Fruit fly (Drosophila melanogaster) whole organism, embryonic: Measurements from ENCODE around the gene Ankrd49.

Experiments
- B-H2 ChIP-seq: fragments of 200-800 bp; sonication (Bioruptor generic); optimal IDR thresholded peaks from 2 replicates; lab custom pipeline; 2018; ENCODE audit warnings: missing biosample characterization, mild to moderate bottlenecking, missing genetic modification characterization
- CG10147 ChIP-seq: fragments of 200-800 bp; sonication (Bioruptor generic); optimal IDR thresholded peaks from 2 replicates; lab custom pipeline; 2019; ENCODE audit warnings: missing biosample characterization, mild to moderate bottlenecking, missing genetic modification characterization, moderate library complexity
- CG10959 ChIP-seq: fragments of 200-800 bp; sonication (Bioruptor generic); IDR thresholded peaks from 2 replicates; pipeline ENCODE4 v1.3.6; 2022; ENCODE audit warnings: missing biosample characterization, missing genetic modification characterization
- CG12219 ChIP-seq: fragments of 200-800 bp; sonication (Bioruptor generic); optimal IDR thresholded peaks from 3 replicates; lab custom pipeline; 2018; ENCODE audit warnings: missing biosample characterization, mild to moderate bottlenecking, missing genetic modification characterization
- CG13894 ChIP-seq: fragments of 200-800 bp; sonication (Bioruptor generic); optimal IDR thresholded peaks from 3 replicates; lab custom pipeline; 2018; ENCODE audit warnings: missing biosample characterization, mild to moderate bottlenecking, missing genetic modification characterization, moderate library complexity
- CG14050 ChIP-seq: fragments of 200-800 bp; sonication (Bioruptor generic); IDR thresholded peaks from 3 replicates; pipeline ENCODE4 v1.3.6; 2022; ENCODE audit warnings: missing biosample characterization, missing genetic modification characterization
- CG15073 ChIP-seq: fragments of 200-800 bp; sonication (Bioruptor generic); optimal IDR thresholded peaks from 2 replicates; lab custom pipeline; 2016; ENCODE audit warnings: missing biosample characterization, missing genetic modification characterization
- CG17385 ChIP-seq: fragments of 200-800 bp; sonication (Bioruptor generic); optimal IDR thresholded peaks from 3 replicates; lab custom pipeline; 2018; ENCODE audit warnings: missing biosample characterization, mild to moderate bottlenecking, missing genetic modification characterization
- CG17612 ChIP-seq: fragments of 200-800 bp; sonication (Bioruptor generic); IDR thresholded peaks from 2 replicates; pipeline ENCODE4 v1.3.6; 2022; ENCODE audit warnings: missing biosample characterization, missing genetic modification characterization
- CG17829 ChIP-seq: fragments of 200-800 bp; optimal IDR thresholded peaks from 2 replicates; lab custom pipeline; 2019; ENCODE audit warnings: missing biosample characterization, mild to moderate bottlenecking, missing genetic modification characterization, moderate library complexity
- CG17912 ChIP-seq: fragments of 200-800 bp; sonication (Bioruptor generic); optimal IDR thresholded peaks from 2 replicates; lab custom pipeline; 2018; ENCODE audit warnings: missing biosample characterization, mild to moderate bottlenecking, missing genetic modification characterization
- CG2120 ChIP-seq: fragments of 200-800 bp; sonication (Bioruptor generic); optimal IDR thresholded peaks from 3 replicates; lab custom pipeline; 2016; ENCODE audit warnings: missing biosample characterization, missing genetic modification characterization
- CG2678 ChIP-seq: fragments of 200-800 bp; sonication (Bioruptor generic); optimal IDR thresholded peaks from 3 replicates; lab custom pipeline; 2019; ENCODE audit warnings: missing biosample characterization, mild to moderate bottlenecking, missing genetic modification characterization, moderate library complexity
- CG30403 ChIP-seq: fragments of 200-800 bp; sonication (Bioruptor generic); optimal IDR thresholded peaks from 3 replicates; lab custom pipeline; 2016; ENCODE audit warnings: missing biosample characterization, missing genetic modification characterization
- CG33213 ChIP-seq: fragments of 200-800 bp; sonication (Bioruptor generic); optimal IDR thresholded peaks from 3 replicates; lab custom pipeline; 2016; ENCODE audit warnings: missing biosample characterization, missing genetic modification characterization
- CG3407 ChIP-seq: fragments of 200-800 bp; sonication (Bioruptor generic); optimal IDR thresholded peaks from 2 replicates; lab custom pipeline; 2018; ENCODE audit warnings: missing biosample characterization, mild to moderate bottlenecking, missing genetic modification characterization
- CG4360 ChIP-seq: fragments of 200-800 bp; sonication (Bioruptor generic); IDR thresholded peaks from 2 replicates; pipeline ENCODE4 v1.3.6; 2022; ENCODE audit warnings: missing biosample characterization, missing genetic modification characterization
- CG8281 ChIP-seq: fragments of 200-800 bp; sonication (Bioruptor generic); optimal IDR thresholded peaks from 2 replicates; lab custom pipeline; 2018; ENCODE audit warnings: missing biosample characterization, mild to moderate bottlenecking, missing genetic modification characterization, moderate library complexity
- CTCF ChIP-seq: fragments of 200-800 bp; sonication (Bioruptor generic); optimal IDR thresholded peaks from 2 replicates; lab custom pipeline; 2017; ENCODE audit warnings: missing biosample characterization, mild to moderate bottlenecking, missing genetic modification characterization, moderate library complexity
- Camta ChIP-seq: fragments of 200-800 bp; sonication (Bioruptor generic); optimal IDR thresholded peaks from 2 replicates; lab custom pipeline; 2016; ENCODE audit warnings: missing biosample characterization, missing genetic modification characterization
- Dp ChIP-seq: fragments of 200-800 bp; sonication (Bioruptor generic); optimal IDR thresholded peaks from 2 replicates; lab custom pipeline; 2018; ENCODE audit warnings: missing biosample characterization, mild to moderate bottlenecking, missing genetic modification characterization, moderate library complexity
- Drgx ChIP-seq: fragments of 200-800 bp; sonication (Bioruptor generic); IDR thresholded peaks from 2 replicates; pipeline ENCODE4 v1.3.6; 2022; ENCODE audit warnings: missing biosample characterization, missing genetic modification characterization
- Elba2 ChIP-seq: fragments of 200-800 bp; sonication (Bioruptor generic); optimal IDR thresholded peaks from 3 replicates; lab custom pipeline; 2016; ENCODE audit warnings: missing biosample characterization, missing genetic modification characterization
- Hr51 ChIP-seq, 2 experiments: fragments of 200-800 bp; sonication (Bioruptor generic); optimal IDR thresholded peaks; 2 replicates in 1 of 2; 3 replicates in 1 of 2; lab custom pipeline; 2016 to 2018; ENCODE audit warnings: missing biosample characterization in 2 of 2, missing genetic modification characterization in 2 of 2, mild to moderate bottlenecking in 1 of 2, moderate library complexity in 1 of 2
- Scr ChIP-seq: fragments of 200-800 bp; sonication (Bioruptor generic); IDR thresholded peaks from 2 replicates; pipeline ENCODE4 v1.3.6; 2022; ENCODE audit warnings: missing biosample characterization, missing genetic modification characterization; ENCODE audit not compliant: partially characterized antibody
- Six4 ChIP-seq: fragments of 200-800 bp; sonication (Bioruptor generic); optimal IDR thresholded peaks from 2 replicates; lab custom pipeline; 2016; ENCODE audit warnings: missing biosample characterization, missing genetic modification characterization
- Vsx1 ChIP-seq: fragments of 200-800 bp; sonication (Bioruptor generic); optimal IDR thresholded peaks from 2 replicates; lab custom pipeline; 2017; ENCODE audit warnings: missing biosample characterization, mild to moderate bottlenecking, missing genetic modification characterization, missing genetic modification reagents
- abd-A ChIP-seq: fragments of 200-800 bp; sonication (Bioruptor generic); optimal IDR thresholded peaks from 3 replicates; lab custom pipeline; 2019; ENCODE audit warnings: missing biosample characterization, mild to moderate bottlenecking, missing genetic modification characterization, moderate library complexity
- ap ChIP-seq: fragments of 200-800 bp; sonication (Bioruptor generic); IDR thresholded peaks from 2 replicates; pipeline ENCODE4 v1.3.6; 2022; ENCODE audit warnings: missing biosample characterization, missing genetic modification characterization
- ase ChIP-seq: fragments of 200-800 bp; sonication (Bioruptor generic); IDR thresholded peaks from 3 replicates; pipeline ENCODE4 v1.3.6; 2022; ENCODE audit warnings: missing biosample characterization, missing genetic modification characterization
- chinmo ChIP-seq: fragments of 200-800 bp; sonication (Bioruptor generic); IDR thresholded peaks from 4 replicates; pipeline ENCODE4 v1.3.6; 2022; ENCODE audit warnings: missing biosample characterization, missing genetic modification characterization; ENCODE audit not compliant: partially characterized antibody
- croc ChIP-seq: fragments of 200-800 bp; sonication (Bioruptor generic); conservative IDR thresholded peaks from 3 replicates; pipeline ENCODE4 v1.3.6; 2022; ENCODE audit warnings: missing biosample characterization, missing genetic modification characterization
- eve ChIP-seq, 2 experiments: fragments of >200 bp; optimal IDR thresholded peaks; 2 replicates each; lab custom pipeline; 2017; ENCODE audit warnings: missing biosample characterization in 2 of 2, missing genetic modification characterization in 2 of 2
- exex ChIP-seq: fragments of 200-800 bp; sonication (Bioruptor generic); optimal IDR thresholded peaks from 4 replicates; lab custom pipeline; 2018; ENCODE audit warnings: missing biosample characterization, mild to moderate bottlenecking, missing genetic modification characterization, moderate library complexity
- eyg ChIP-seq: fragments of 200-800 bp; sonication (Bioruptor generic); optimal IDR thresholded peaks from 3 replicates; lab custom pipeline; 2016; ENCODE audit warnings: missing biosample characterization, missing genetic modification characterization
- fd64A ChIP-seq: fragments of 200-800 bp; sonication (Bioruptor generic); optimal IDR thresholded peaks from 3 replicates; lab custom pipeline; 2018; ENCODE audit warnings: missing biosample characterization, mild to moderate bottlenecking, missing genetic modification characterization
- fru ChIP-seq: fragments of >200 bp; optimal IDR thresholded peaks from 2 replicates; lab custom pipeline; 2017
- hb ChIP-seq: fragments of 200-800 bp; sonication (Bioruptor generic); IDR thresholded peaks from 3 replicates; pipeline ENCODE4 v1.3.6; 2022; ENCODE audit warnings: missing biosample characterization, missing genetic modification characterization; ENCODE audit not compliant: partially characterized antibody
- insv ChIP-seq, 2 experiments: fragments of 200-800 bp; sonication (Bioruptor generic); optimal IDR thresholded peaks; 3 replicates each; lab custom pipeline; 2016 to 2018; ENCODE audit warnings: missing biosample characterization in 2 of 2, missing genetic modification characterization in 2 of 2
- kah ChIP-seq: fragments of 200-800 bp; sonication (Bioruptor generic); optimal IDR thresholded peaks from 2 replicates; lab custom pipeline; 2018; ENCODE audit warnings: missing biosample characterization, mild to moderate bottlenecking, missing genetic modification characterization
- odd ChIP-seq: fragments of 200-800 bp; sonication (Bioruptor generic); optimal IDR thresholded peaks from 2 replicates; lab custom pipeline; 2017; ENCODE audit warnings: missing biosample characterization, mild to moderate bottlenecking, missing genetic modification characterization
- rib ChIP-seq: fragments of 200-800 bp; sonication (Bioruptor generic); IDR thresholded peaks from 2 replicates; pipeline ENCODE4 v1.3.6; 2022; ENCODE audit warnings: missing biosample characterization, missing genetic modification characterization
- sd ChIP-seq: fragments of 200-800 bp; sonication (Bioruptor generic); optimal IDR thresholded peaks from 3 replicates; lab custom pipeline; 2018; ENCODE audit warnings: missing biosample characterization, mild to moderate bottlenecking, missing genetic modification characterization, moderate library complexity
- shn ChIP-seq: fragments of 200-800 bp; sonication (Bioruptor generic); optimal IDR thresholded peaks from 3 replicates; lab custom pipeline; 2016; ENCODE audit warnings: missing biosample characterization, missing genetic modification characterization
- sug ChIP-seq: fragments of 200-800 bp; optimal IDR thresholded peaks from 2 replicates; lab custom pipeline; 2019; ENCODE audit warnings: missing biosample characterization, mild to moderate bottlenecking, missing genetic modification characterization, moderate library complexity
- tin ChIP-seq: fragments of 200-800 bp; sonication (Bioruptor generic); optimal IDR thresholded peaks from 3 replicates; lab custom pipeline; 2016; ENCODE audit warnings: missing biosample characterization, missing genetic modification characterization
- unc-4 ChIP-seq: fragments of 200-800 bp; sonication (Bioruptor generic); IDR thresholded peaks from 2 replicates; pipeline ENCODE4 v1.3.6; 2022; ENCODE audit warnings: missing biosample characterization, missing genetic modification characterization; ENCODE audit not compliant: partially characterized antibody
- usp ChIP-seq: fragments of >200 bp; optimal IDR thresholded peaks from 2 replicates; lab custom pipeline; 2017; ENCODE audit warnings: missing biosample characterization, missing genetic modification characterization

The Ankrd49 gene

DNA sequence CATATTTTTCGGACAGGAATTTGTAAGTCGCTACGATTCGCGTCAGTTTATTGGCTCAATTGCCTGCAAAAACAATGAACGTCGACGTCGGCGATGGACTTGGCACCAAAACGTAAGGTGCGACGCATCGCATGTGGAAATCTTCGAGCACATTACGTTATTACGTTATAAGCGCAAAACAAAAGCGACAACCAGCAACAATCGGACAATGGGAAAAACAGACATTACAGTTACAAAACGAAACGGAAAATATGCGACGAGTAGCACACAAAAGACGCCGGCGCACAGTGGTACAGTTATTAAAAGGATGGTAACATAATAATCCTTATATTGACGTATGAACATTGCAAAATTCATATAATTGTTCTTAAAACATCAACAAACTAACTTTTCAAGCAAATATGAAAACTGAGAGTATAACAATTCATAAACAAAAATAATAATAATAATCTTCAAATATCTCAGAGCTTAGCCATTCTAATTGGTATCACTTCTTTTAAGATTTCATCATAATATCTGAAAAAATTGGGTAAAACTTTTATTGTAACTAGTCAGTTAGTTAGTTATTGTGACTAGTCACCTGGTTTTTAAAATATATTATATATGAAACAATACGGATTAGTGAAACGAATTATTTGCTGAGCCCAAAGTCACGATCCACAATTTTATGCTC lies 12.3 kb downstream of the Ankrd49 start (continued):
- peak in 1 of 2 experiments; percentile 42 for TF ChIP-seq eve (GFP tag; optimal IDR thresholded peaks at IDR 0.05; lab: Kevin White, UChicago)
- TF ChIP-seq odd (GFP tag; lab: Kevin White, UChicago), result peak; percentile 13
- no peak for TF ChIP-seq CG10959 (GFP tag; lab: Robert Waterston, UW)
- TF ChIP-seq CG33213 (GFP tag; lab: Kevin White, UChicago), result no peak
- TF ChIP-seq hb (GFP tag; lab: Robert Waterston, UW), result no peak
- peak; percentile 58 for TF ChIP-seq CTCF (GFP tag; lab: Kevin White, UChicago)
- no peak for TF ChIP-seq insv (GFP tag; optimal IDR thresholded peaks at IDR 0.05; lab: Kevin White, UChicago)
- peak in 1 of 2 experiments; percentile 62 for TF ChIP-seq Hr51 (GFP tag; optimal IDR thresholded peaks at IDR 0.05; lab: Kevin White, UChicago)
- TF ChIP-seq Camta (GFP tag; lab: Kevin White, UChicago), result no peak
- TF ChIP-seq exex, result no peak
- TF ChIP-seq rib (GFP tag; lab: Robert Waterston, UW), result no peak
- TF ChIP-seq CG17612 (GFP tag; lab: Robert Waterston, UW), result no peak
- TF ChIP-seq fru (lab: Kevin White, UChicago), result no peak
- TF ChIP-seq fd64A (GFP tag; lab: Kevin White, UChicago), result no peak
- peak; percentile 15 for TF ChIP-seq CG2678 (tag; lab: Kevin White, UChicago)
- peak; percentile 9 for TF ChIP-seq CG10147 (GFP tag; lab: Kevin White, UChicago)
- peak; percentile 38; the same call in 1 of the 2 replicates for TF ChIP-seq Drgx (GFP tag; lab: Robert Waterston, UW)
- TF ChIP-seq croc (GFP tag; lab: Robert Waterston, UW), result no peak; the same call in 2 of the 3 replicates
- TF ChIP-seq ap (GFP tag; lab: Robert Waterston, UW), result no peak
- no peak for TF ChIP-seq Vsx1 (GFP tag; lab: Kevin White, UChicago)
- no peak for TF ChIP-seq sug (tag; lab: Kevin White, UChicago)
- TF ChIP-seq CG17912 (GFP tag; lab: Kevin White, UChicago), result no peak
- TF ChIP-seq Elba2 (GFP tag; lab: Kevin White, UChicago), result no peak
- no peak for TF ChIP-seq shn (GFP tag; lab: Kevin White, UChicago)
- no peak for TF ChIP-seq usp (GFP tag; lab: Kevin White, UChicago)
- peak; percentile 20 for TF ChIP-seq tin (GFP tag; lab: Kevin White, UChicago)
- TF ChIP-seq ase (GFP tag; lab: Robert Waterston, UW), result no peak
- no peak for TF ChIP-seq eyg
- TF ChIP-seq Dp (GFP tag; lab: Kevin White, UChicago), result no peak
- TF ChIP-seq unc-4 (GFP tag; lab: Robert Waterston, UW), result no peak
- peak; percentile 28 for TF ChIP-seq CG30403 (GFP tag; lab: Kevin White, UChicago)

DNA sequence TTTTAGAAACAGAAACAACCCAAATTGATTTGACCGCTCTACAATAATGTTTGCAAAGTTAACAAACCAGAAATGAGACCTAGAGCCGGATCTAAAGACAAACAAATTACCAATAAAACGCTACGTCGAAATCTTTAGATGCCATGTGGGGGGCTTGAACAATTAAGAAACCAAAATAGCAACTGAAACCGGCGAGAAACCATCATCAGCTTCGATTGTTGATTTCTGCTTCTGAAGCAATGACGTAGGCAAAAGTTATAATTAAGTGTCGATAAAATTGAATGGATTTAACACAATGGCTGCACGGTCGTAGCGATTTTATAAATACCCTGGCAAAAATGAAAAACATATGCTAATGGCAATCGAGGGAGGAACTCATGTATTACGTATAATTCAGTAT lies 14.3 kb downstream of the Ankrd49 start:
- TF ChIP-seq Six4 (no peak), CG17385 (GFP tag; lab: Kevin White, UChicago) (no peak), B-H2 (GFP tag; lab: Kevin White, UChicago) (no peak), CG14050 (GFP tag; lab: Robert Waterston, UW) (no peak), CG3407 (GFP tag; lab: Kevin White, UChicago) (no peak), sd (tag; lab: Kevin White, UChicago) (peak; percentile 24), CG4360 (GFP tag; lab: Robert Waterston, UW) (no peak), chinmo (peak; percentile 78; the same call in 2 of the 4 replicates), CG8281 (tag; lab: Kevin White, UChicago) (no peak), CG2120 (peak; percentile 29), abd-A (tag; lab: Kevin White, UChicago) (peak; percentile 77), CG15073 (GFP tag; lab: Kevin White, UChicago) (no peak), CG13894 (tag; lab: Kevin White, UChicago) (peak; percentile 57), CG17829 (no peak), CG12219 (GFP tag; lab: Kevin White, UChicago) (no peak), Scr (GFP tag; lab: Robert Waterston, UW) (no peak), kah (GFP tag; lab: Kevin White, UChicago) (no peak)
